Worm (Caenorhabditis elegans) whole organism, young adult: ENCODE results near the gene cyp-33C3.

Source experiments
- B0336.3 ChIP-seq: fragments of 200-800 bp; sonication (Bioruptor generic); IDR thresholded peaks from 2 replicates; pipeline ENCODE4 v1.3.6; 2022; ENCODE audit warnings: missing genetic modification characterization, missing compliant biosample characterization
- Y79H2A.3 ChIP-seq: fragments of 200-800 bp; sonication (Bioruptor generic); conservative IDR thresholded peaks from 2 replicates; pipeline ENCODE4 v1.3.6; 2022; ENCODE audit warnings: missing genetic modification reagents, missing genetic modification characterization, missing compliant biosample characterization
- ceh-79 ChIP-seq: sonication (generic microtip); optimal IDR thresholded peaks from 2 replicates; lab custom pipeline; 2017; ENCODE audit warnings: mild to moderate bottlenecking, missing genetic modification characterization, missing compliant biosample characterization
- dpff-1 ChIP-seq: sonication (generic microtip); optimal IDR thresholded peaks from 2 replicates; lab custom pipeline; 2017; ENCODE audit warnings: mild to moderate bottlenecking, missing genetic modification characterization, missing compliant biosample characterization
- dpl-1 ChIP-seq: fragments of 150-350 bp; optimal IDR thresholded peaks from 2 replicates; lab custom pipeline; 2014; ENCODE audit warnings: missing biosample characterization, missing genetic modification reagents, missing genetic modification characterization
- hmg-1.2 ChIP-seq: fragments of 200-800 bp; sonication (Bioruptor generic); IDR thresholded peaks from 2 replicates; pipeline ENCODE4 v1.3.6; 2022; ENCODE audit warnings: missing genetic modification reagents, missing genetic modification characterization, missing compliant biosample characterization
- hrde-1 ChIP-seq: sonication (generic microtip); optimal IDR thresholded peaks from 2 replicates; lab custom pipeline; 2016; ENCODE audit warnings: missing genetic modification characterization, mild to moderate bottlenecking, missing compliant biosample characterization, moderate library complexity, missing genotype, missing genetic modification reagents, borderline replicate concordance
- lin-40 ChIP-seq: sonication (generic microtip); optimal IDR thresholded peaks from 2 replicates; lab custom pipeline; 2016; ENCODE audit warnings: missing genetic modification characterization, mild to moderate bottlenecking, missing compliant biosample characterization, missing genotype, missing genetic modification reagents
- mxl-1 ChIP-seq: sonication (generic microtip); optimal IDR thresholded peaks from 2 replicates; lab custom pipeline; 2016; ENCODE audit warnings: missing genetic modification characterization, missing compliant biosample characterization
- pha-4 ChIP-seq: fragments of 150-350 bp; sonication (generic microtip); optimal IDR thresholded peaks from 2 replicates; lab custom pipeline; 2014; ENCODE audit warnings: missing biosample characterization, missing genetic modification reagents, missing genetic modification characterization
- xnd-1 ChIP-seq: sonication (generic microtip); optimal IDR thresholded peaks from 2 replicates; lab custom pipeline; 2016; ENCODE audit warnings: missing genotype, missing genetic modification reagents, missing genetic modification characterization, missing compliant biosample characterization
- ztf-22 ChIP-seq: fragments of 200-800 bp; sonication (Bioruptor generic); optimal IDR thresholded peaks from 2 replicates; lab custom pipeline; 2018; ENCODE audit warnings: mild to moderate bottlenecking, missing genetic modification characterization, moderate library complexity, missing compliant biosample characterization
- ztf-3 ChIP-seq: fragments of 200-800 bp; sonication (Bioruptor generic); optimal IDR thresholded peaks from 2 replicates; lab custom pipeline; 2018; ENCODE audit warnings: mild to moderate bottlenecking, missing genetic modification characterization, missing compliant biosample characterization

DNA sequence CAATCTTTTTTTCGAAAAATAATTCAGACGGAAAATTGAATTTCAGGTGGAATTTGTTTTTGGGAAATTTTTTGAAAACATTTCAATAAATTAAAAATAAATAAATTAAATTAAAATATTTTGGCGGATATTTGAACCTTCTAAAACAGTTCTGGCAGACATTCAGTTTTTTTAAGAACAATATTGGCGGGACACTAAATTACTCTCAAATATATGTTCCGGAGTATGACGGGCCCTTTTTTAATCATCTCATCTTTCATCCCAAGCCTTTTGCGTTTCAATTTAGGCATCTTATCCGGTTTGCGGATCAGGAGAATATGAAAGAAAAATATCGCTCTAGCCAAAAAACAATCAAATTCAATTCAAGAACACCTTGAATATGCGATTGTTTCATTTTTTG is 35.8 kb upstream of the cyp-33C3 start, which contains the start of gene svh-11:
- TF ChIP-seq ztf-22 = no peak
- TF ChIP-seq B0336.3 = no peak
- TF ChIP-seq ztf-3 = no peak
- no peak for TF ChIP-seq xnd-1 (tag; lab: Kevin White, UChicago)
- no peak for TF ChIP-seq ceh-79 (tag; lab: Kevin White, UChicago)
- TF ChIP-seq lin-40 (tag; lab: Kevin White, UChicago) = no peak
- no peak for TF ChIP-seq pha-4 (tag; lab: Kevin White, UChicago)
- TF ChIP-seq dpl-1 = no peak
- no peak for TF ChIP-seq dpff-1 (tag; lab: Kevin White, UChicago)
- no peak for TF ChIP-seq Y79H2A.3
- TF ChIP-seq hmg-1.2 (GFP tag; lab: Robert Waterston, UW) = no peak
- TF ChIP-seq hrde-1 (tag; lab: Kevin White, UChicago) = no peak
- TF ChIP-seq mxl-1 (tag; lab: Kevin White, UChicago) = no peak
